Worm (Caenorhabditis elegans) whole organism, L4 larva: Measurements from ENCODE around the gene grd-11.

Experiments used
- F44E2.7 ChIP-seq: fragments of 200-800 bp; sonication (Bioruptor generic); IDR thresholded peaks from 2 replicates; pipeline ENCODE4 v2.1.2; 2022; ENCODE audit warnings: missing genetic modification characterization, missing compliant biosample characterization
- Y48G9A.11 ChIP-seq: fragments of 200-800 bp; sonication (Bioruptor generic); IDR thresholded peaks from 2 replicates; pipeline ENCODE4 v1.3.6; 2022; ENCODE audit warnings: missing genetic modification reagents, missing genetic modification characterization, missing compliant biosample characterization
- Y5F2A.4 ChIP-seq: fragments of 200-800 bp; sonication (Bioruptor generic); optimal IDR thresholded peaks from 2 replicates; lab custom pipeline; 2018; ENCODE audit warnings: mild to moderate bottlenecking, missing genetic modification characterization, missing compliant biosample characterization
- aha-1 ChIP-seq: fragments of 150-350 bp; peaks from one replicate; lab custom pipeline; 2014; ENCODE audit warnings: missing biosample characterization, missing genetic modification characterization
- ama-1 ChIP-seq: fragments of 150-350 bp; optimal IDR thresholded peaks from 2 replicates; lab custom pipeline; 2014; ENCODE audit warnings: inconsistent platforms, mixed read lengths
- attf-4 ChIP-seq: sonication (generic microtip); optimal IDR thresholded peaks from 3 replicates; lab custom pipeline; 2017; ENCODE audit warnings: missing biosample characterization, missing genetic modification characterization
- ceh-20 ChIP-seq: fragments of 200-800 bp; sonication (Bioruptor generic); IDR thresholded peaks from 2 replicates; pipeline ENCODE4 v1.3.6; 2022; ENCODE audit warnings: missing genetic modification reagents, missing genetic modification characterization, missing compliant biosample characterization
- ceh-32 ChIP-seq: sonication (generic microtip); optimal IDR thresholded peaks from 2 replicates; lab custom pipeline; 2016; ENCODE audit warnings: mild to moderate bottlenecking, missing genetic modification characterization, missing compliant biosample characterization; ENCODE audit not compliant: poor library complexity
- ceh-44 ChIP-seq: fragments of 200-800 bp; sonication (Bioruptor generic); IDR thresholded peaks from 2 replicates; pipeline ENCODE4 v1.3.6; 2022; ENCODE audit warnings: missing genetic modification reagents, missing genetic modification characterization, missing compliant biosample characterization
- ceh-82 ChIP-seq: sonication (generic microtip); optimal IDR thresholded peaks from 2 replicates; lab custom pipeline; 2017; ENCODE audit warnings: missing biosample characterization, missing genetic modification characterization
- daf-16 ChIP-seq, 3 experiments: sonication (generic microtip); optimal IDR thresholded peaks; 2 replicates each; lab custom pipeline; 2016 to 2017; ENCODE audit warnings: missing genetic modification characterization in 3 of 3, missing genetic modification reagents in 3 of 3, mild to moderate bottlenecking in 2 of 3, missing compliant biosample characterization in 2 of 3, missing biosample characterization in 1 of 3, moderate library complexity in 1 of 3
- dmd-8 ChIP-seq: fragments of 200-800 bp; sonication (Bioruptor generic); IDR thresholded peaks from 2 replicates; pipeline ENCODE4 v1.3.6; 2022; ENCODE audit warnings: missing genetic modification characterization, missing compliant biosample characterization
- dpl-1 ChIP-seq: fragments of 150-350 bp; optimal IDR thresholded peaks from 2 replicates; lab custom pipeline; 2014; ENCODE audit warnings: missing biosample characterization, missing genetic modification reagents, missing genetic modification characterization
- duxl-1 ChIP-seq: sonication (generic microtip); optimal IDR thresholded peaks from 2 replicates; lab custom pipeline; 2016; ENCODE audit warnings: mild to moderate bottlenecking, missing genetic modification characterization, moderate library complexity, missing compliant biosample characterization; ENCODE audit not compliant: poor library complexity
- dve-1 ChIP-seq: sonication (generic microtip); optimal IDR thresholded peaks from 2 replicates; lab custom pipeline; 2017; ENCODE audit warnings: antibody characterized with exemption, mild to moderate bottlenecking, missing genetic modification characterization, missing compliant biosample characterization; ENCODE audit not compliant: insufficient read depth
- egl-43 ChIP-seq: fragments of 200-800 bp; sonication (Bioruptor generic); IDR thresholded peaks from 2 replicates; pipeline ENCODE4 v1.3.6; 2022; ENCODE audit warnings: missing genetic modification reagents, missing genetic modification characterization, missing compliant biosample characterization
- fkh-10 ChIP-seq: fragments of 150-350 bp; optimal IDR thresholded peaks from 2 replicates; lab custom pipeline; 2014; ENCODE audit warnings: missing biosample characterization, missing genetic modification reagents, missing genetic modification characterization
- gei-8 ChIP-seq: fragments of 200-800 bp; sonication (Bioruptor generic); optimal IDR thresholded peaks from 2 replicates; lab custom pipeline; 2018; ENCODE audit warnings: mild to moderate bottlenecking, missing genetic modification characterization, missing compliant biosample characterization
- hmg-1.1 ChIP-seq: fragments of 200-800 bp; sonication (Bioruptor generic); IDR thresholded peaks from 2 replicates; pipeline ENCODE4 v1.3.6; 2022; ENCODE audit warnings: missing genetic modification reagents, missing genetic modification characterization, missing compliant biosample characterization
- lin-13 ChIP-seq: fragments of 150-350 bp; optimal IDR thresholded peaks from 2 replicates; lab custom pipeline; 2014; ENCODE audit warnings: missing biosample characterization, missing genetic modification reagents, missing genetic modification characterization
- lin-29 ChIP-seq: fragments of 200-800 bp; sonication (Bioruptor generic); IDR thresholded peaks from 2 replicates; pipeline ENCODE4 v1.3.6; 2022; ENCODE audit warnings: missing genetic modification reagents, missing genetic modification characterization, missing compliant biosample characterization
- mes-2 ChIP-seq: sonication (generic microtip); optimal IDR thresholded peaks from 2 replicates; lab custom pipeline; 2016; ENCODE audit warnings: missing genotype, mild to moderate bottlenecking, missing genetic modification characterization, missing compliant biosample characterization; ENCODE audit not compliant: poor library complexity, severe bottlenecking
- mxl-3 ChIP-seq: fragments of 200-800 bp; sonication (Bioruptor generic); optimal IDR thresholded peaks from 2 replicates; lab custom pipeline; 2018; ENCODE audit warnings: mild to moderate bottlenecking, missing genetic modification characterization, missing compliant biosample characterization
- nhr-10 ChIP-seq: fragments of 150-350 bp; optimal IDR thresholded peaks from 2 replicates; lab custom pipeline; 2014; ENCODE audit warnings: missing biosample characterization, missing genetic modification characterization
- nhr-102 ChIP-seq: sonication (generic microtip); optimal IDR thresholded peaks from 2 replicates; lab custom pipeline; 2016; ENCODE audit warnings: mild to moderate bottlenecking, missing genetic modification characterization, moderate library complexity, missing compliant biosample characterization
- nhr-11 ChIP-seq: fragments of 150-350 bp; optimal IDR thresholded peaks from 2 replicates; lab custom pipeline; 2014; ENCODE audit warnings: missing biosample characterization, missing genetic modification characterization
- pqm-1 ChIP-seq: sonication (generic microtip); optimal IDR thresholded peaks from 2 replicates; lab custom pipeline; 2017; ENCODE audit warnings: missing biosample characterization, missing genetic modification characterization
- unc-130 ChIP-seq: sonication (generic microtip); optimal IDR thresholded peaks from 2 replicates; lab custom pipeline; 2016; ENCODE audit warnings: missing genetic modification reagents, missing genetic modification characterization, missing compliant biosample characterization
- unc-39 ChIP-seq: sonication (generic microtip); optimal IDR thresholded peaks from 2 replicates; lab custom pipeline; 2017; ENCODE audit warnings: missing biosample characterization, missing genetic modification characterization
- unc-62 ChIP-seq, 3 experiments: fragments of 150-350 bp in 1 of 3; sonication (generic microtip); optimal IDR thresholded peaks in 2 of 3; peaks in 1 of 3; 1 replicate in 1 of 3; 2 replicates in 2 of 3; lab custom pipeline; 2014 to 2017; ENCODE audit warnings: missing biosample characterization in 3 of 3, missing genetic modification characterization in 3 of 3, missing genetic modification reagents in 3 of 3, missing genotype in 1 of 3
- vab-7 ChIP-seq: fragments of 200-800 bp; sonication (Bioruptor generic); IDR thresholded peaks from 2 replicates; pipeline ENCODE4 v1.3.6; 2022; ENCODE audit warnings: missing genetic modification reagents, missing genetic modification characterization, missing compliant biosample characterization
- zfp-2 ChIP-seq: sonication (generic microtip); optimal IDR thresholded peaks from 2 replicates; lab custom pipeline; 2016; ENCODE audit warnings: mild to moderate bottlenecking, missing genetic modification characterization, missing compliant biosample characterization

grd-11 gene

ce11 chrV:20356472-20356871, at the start of gene grd-11:
Gene grd-11, plus strand, starts transcription at chrV:20356772.
- no peak for TF ChIP-seq nhr-102 (tag; lab: Kevin White, UChicago)
- TF ChIP-seq nhr-11 (tag; lab: Kevin White, UChicago) = no peak
- TF ChIP-seq aha-1 (tag; lab: Kevin White, UChicago) = peak; percentile 29
- TF ChIP-seq ceh-44 (GFP tag; lab: Robert Waterston, UW) = no peak
- no peak for TF ChIP-seq ceh-82 (tag; lab: Kevin White, UChicago)
- no peak for TF ChIP-seq ama-1 (lab: Kevin White, UChicago)
- no peak for TF ChIP-seq mes-2 (tag; lab: Kevin White, UChicago)

ce11 chrV:20310575-20310974, 46.0 kb upstream of the grd-11 start, which contains the start of gene ZC15.10:
Gene ZC15.10, plus strand, starts transcription at chrV:20310736.
- TF ChIP-seq nhr-10 = no peak
- peak in 1 of 2 experiments; percentile 67 for TF ChIP-seq unc-62 (GFP tag; optimal IDR thresholded peaks at IDR 0.05 in 1 of 2; lab: Kevin White, UChicago)
- TF ChIP-seq unc-62 (tag; optimal IDR thresholded peaks at IDR 0.05; lab: Kevin White, UChicago) = no peak
- TF ChIP-seq attf-4 = no peak
- TF ChIP-seq unc-130 (GFP tag; lab: Kevin White, UChicago) = no peak
- TF ChIP-seq Y48G9A.11 (GFP tag; lab: Robert Waterston, UW) = no peak
- TF ChIP-seq unc-39 (tag; lab: Kevin White, UChicago) = no peak
- no peak for TF ChIP-seq ceh-20 (GFP tag; lab: Robert Waterston, UW)
- TF ChIP-seq gei-8 (GFP tag; lab: Kevin White, UChicago) = no peak
- TF ChIP-seq duxl-1 (tag; lab: Kevin White, UChicago) = no peak
- no peak for TF ChIP-seq dpl-1 (GFP tag; lab: Kevin White, UChicago)
- no peak for TF ChIP-seq lin-13 (GFP tag; lab: Kevin White, UChicago)
- TF ChIP-seq F44E2.7 (GFP tag; lab: Robert Waterston, UW) = 0 out of 2 replicates have a peak, but pooled peaks have one; percentile 53
- TF ChIP-seq vab-7 (GFP tag; lab: Robert Waterston, UW) = no peak
- TF ChIP-seq mes-2 (tag; lab: Kevin White, UChicago) = no peak

ce11 chrV:20311519-20311918, 45.1 kb upstream of the grd-11 start, which contains the start of gene clec-262:
Gene clec-262, plus strand, starts transcription at chrV:20311819.
- no peak for TF ChIP-seq dmd-8 (GFP tag; lab: Robert Waterston, UW)
- no peak for TF ChIP-seq F44E2.7 (GFP tag; lab: Robert Waterston, UW)
- TF ChIP-seq mxl-3 (GFP tag; lab: Kevin White, UChicago) = no peak
- no peak for TF ChIP-seq pqm-1
- no peak for TF ChIP-seq egl-43
- TF ChIP-seq Y5F2A.4 = no peak
- TF ChIP-seq ceh-82 (tag; lab: Kevin White, UChicago) = no peak
- no peak for TF ChIP-seq daf-16 (GFP tag; optimal IDR thresholded peaks at IDR 0.05; lab: Kevin White, UChicago)
- TF ChIP-seq daf-16 (tag; optimal IDR thresholded peaks at IDR 0.05; lab: Kevin White, UChicago) = no peak
- TF ChIP-seq ceh-32 (tag; lab: Kevin White, UChicago) = no peak
- TF ChIP-seq zfp-2 (tag; lab: Kevin White, UChicago) = no peak
- no peak for TF ChIP-seq lin-29 (GFP tag; lab: Robert Waterston, UW)
- no peak for TF ChIP-seq ceh-44 (GFP tag; lab: Robert Waterston, UW)

ce11 chrV:20317442-20317841, 39.1 kb upstream of the grd-11 start, which contains the start of gene Y113G7C.1:
Gene Y113G7C.1, plus strand, starts transcription at chrV:20317742.
- TF ChIP-seq fkh-10 (GFP tag; lab: Kevin White, UChicago) (no peak), hmg-1.1 (GFP tag; lab: Robert Waterston, UW) (no peak), aha-1 (tag; lab: Kevin White, UChicago) (peak; percentile 15), pqm-1 (no peak), dve-1 (tag; lab: Kevin White, UChicago) (no peak)
